Worm (Caenorhabditis elegans) whole organism, L4 larva: Measurements from ENCODE around the gene wrk-1.
A peak's percentile ranks its signal among the peaks of the same experiment; 100 is the strongest.

Experiments used
- F10B5.3 ChIP-seq: sonication (generic microtip); optimal IDR thresholded peaks from 2 replicates; lab custom pipeline; 2016; ENCODE audit warnings: mild to moderate bottlenecking, missing genetic modification characterization, missing compliant biosample characterization
- F44E2.7 ChIP-seq: fragments of 200-800 bp; sonication (Bioruptor generic); IDR thresholded peaks from 2 replicates; pipeline ENCODE4 v2.1.2; 2022; ENCODE audit warnings: missing genetic modification characterization, missing compliant biosample characterization
- F49E8.2 ChIP-seq: sonication (generic microtip); optimal IDR thresholded peaks from 2 replicates; lab custom pipeline; 2016; ENCODE audit warnings: missing compliant biosample characterization, mild to moderate bottlenecking, missing genetic modification characterization, borderline replicate concordance
- R02D3.7 ChIP-seq: fragments of 150-350 bp; sonication (generic microtip); optimal IDR thresholded peaks from 3 replicates; lab custom pipeline; 2014; ENCODE audit warnings: missing biosample characterization, missing genetic modification characterization
- Y5F2A.4 ChIP-seq: fragments of 200-800 bp; sonication (Bioruptor generic); optimal IDR thresholded peaks from 2 replicates; lab custom pipeline; 2018; ENCODE audit warnings: mild to moderate bottlenecking, missing genetic modification characterization, missing compliant biosample characterization
- aha-1 ChIP-seq: fragments of 150-350 bp; peaks from one replicate; lab custom pipeline; 2014; ENCODE audit warnings: missing biosample characterization, missing genetic modification characterization
- aly-2 ChIP-seq: sonication (generic microtip); optimal IDR thresholded peaks from 2 replicates; lab custom pipeline; 2018; ENCODE audit warnings: missing biosample characterization, missing genetic modification characterization
- arid-1 ChIP-seq: fragments of 200-800 bp; sonication (Bioruptor generic); conservative IDR thresholded peaks from 2 replicates; pipeline ENCODE4 v1.3.6; 2022; ENCODE audit warnings: missing genetic modification reagents, missing genetic modification characterization, missing compliant biosample characterization
- ceh-44 ChIP-seq: fragments of 200-800 bp; sonication (Bioruptor generic); IDR thresholded peaks from 2 replicates; pipeline ENCODE4 v1.3.6; 2022; ENCODE audit warnings: missing genetic modification reagents, missing genetic modification characterization, missing compliant biosample characterization
- ceh-62 ChIP-seq: sonication (generic microtip); optimal IDR thresholded peaks from 2 replicates; lab custom pipeline; 2017; ENCODE audit warnings: missing biosample characterization, missing genetic modification characterization
- ceh-82 ChIP-seq: sonication (generic microtip); optimal IDR thresholded peaks from 2 replicates; lab custom pipeline; 2017; ENCODE audit warnings: missing biosample characterization, missing genetic modification characterization
- ces-1 ChIP-seq: fragments of 150-350 bp; sonication (generic microtip); optimal IDR thresholded peaks from 4 replicates; lab custom pipeline; 2014; ENCODE audit warnings: missing biosample characterization, missing genetic modification reagents, missing genetic modification characterization
- ctbp-1 ChIP-seq: fragments of 200-800 bp; sonication (Bioruptor generic); IDR thresholded peaks from 2 replicates; pipeline ENCODE4 v1.3.6; 2022; ENCODE audit warnings: missing genetic modification reagents, missing genetic modification characterization, missing compliant biosample characterization
- daf-16 ChIP-seq, 3 experiments: sonication (generic microtip); optimal IDR thresholded peaks; 2 replicates each; lab custom pipeline; 2016 to 2017; ENCODE audit warnings: missing genetic modification characterization in 3 of 3, missing genetic modification reagents in 3 of 3, mild to moderate bottlenecking in 2 of 3, missing compliant biosample characterization in 2 of 3, missing biosample characterization in 1 of 3, moderate library complexity in 1 of 3
- daf-8 ChIP-seq: fragments of 200-800 bp; sonication (Bioruptor generic); IDR thresholded peaks from 2 replicates; pipeline ENCODE4 v1.3.6; 2022; ENCODE audit warnings: missing genetic modification characterization, missing compliant biosample characterization
- dmd-6 ChIP-seq: fragments of 200-800 bp; sonication (Bioruptor generic); IDR thresholded peaks from 2 replicates; pipeline ENCODE4 v1.3.6; 2022; ENCODE audit warnings: missing genetic modification reagents, missing genetic modification characterization, missing compliant biosample characterization
- duxl-1 ChIP-seq: sonication (generic microtip); optimal IDR thresholded peaks from 2 replicates; lab custom pipeline; 2016; ENCODE audit warnings: mild to moderate bottlenecking, missing genetic modification characterization, moderate library complexity, missing compliant biosample characterization; ENCODE audit not compliant: poor library complexity
- dve-1 ChIP-seq: sonication (generic microtip); optimal IDR thresholded peaks from 2 replicates; lab custom pipeline; 2017; ENCODE audit warnings: antibody characterized with exemption, mild to moderate bottlenecking, missing genetic modification characterization, missing compliant biosample characterization; ENCODE audit not compliant: insufficient read depth
- egl-27 ChIP-seq: sonication (generic microtip); optimal IDR thresholded peaks from 3 replicates; lab custom pipeline; 2017; ENCODE audit warnings: missing biosample characterization, missing genetic modification reagents, missing genetic modification characterization
- egl-43 ChIP-seq: fragments of 200-800 bp; sonication (Bioruptor generic); IDR thresholded peaks from 2 replicates; pipeline ENCODE4 v1.3.6; 2022; ENCODE audit warnings: missing genetic modification reagents, missing genetic modification characterization, missing compliant biosample characterization
- fkh-10 ChIP-seq: fragments of 150-350 bp; optimal IDR thresholded peaks from 2 replicates; lab custom pipeline; 2014; ENCODE audit warnings: missing biosample characterization, missing genetic modification reagents, missing genetic modification characterization
- hif-1 ChIP-seq, 2 experiments: sonication (generic microtip); optimal IDR thresholded peaks; 2 replicates each; lab custom pipeline; 2016 to 2017; ENCODE audit warnings: missing compliant biosample characterization in 2 of 2, missing genetic modification characterization in 2 of 2, missing genetic modification reagents in 2 of 2, missing genotype in 2 of 2, mild to moderate bottlenecking in 1 of 2
- hlh-11 ChIP-seq: fragments of 200-800 bp; sonication (Bioruptor generic); optimal IDR thresholded peaks from 2 replicates; lab custom pipeline; 2018; ENCODE audit warnings: mild to moderate bottlenecking, missing genetic modification characterization, missing compliant biosample characterization
- hlh-30 ChIP-seq: sonication (generic microtip); optimal IDR thresholded peaks from 2 replicates; lab custom pipeline; 2017; ENCODE audit warnings: antibody characterized with exemption, mild to moderate bottlenecking, missing genetic modification characterization, missing compliant biosample characterization; ENCODE audit not compliant: insufficient read depth
- hmg-1.1 ChIP-seq: fragments of 200-800 bp; sonication (Bioruptor generic); IDR thresholded peaks from 2 replicates; pipeline ENCODE4 v1.3.6; 2022; ENCODE audit warnings: missing genetic modification reagents, missing genetic modification characterization, missing compliant biosample characterization
- lin-1 ChIP-seq: fragments of 200-800 bp; sonication (Bioruptor generic); IDR thresholded peaks from 2 replicates; pipeline ENCODE4 v1.3.6; 2022; ENCODE audit warnings: missing genetic modification reagents, missing genetic modification characterization, missing compliant biosample characterization
- lin-29 ChIP-seq: fragments of 200-800 bp; sonication (Bioruptor generic); IDR thresholded peaks from 2 replicates; pipeline ENCODE4 v1.3.6; 2022; ENCODE audit warnings: missing genetic modification reagents, missing genetic modification characterization, missing compliant biosample characterization
- lin-38 ChIP-seq: fragments of 200-800 bp; sonication (Bioruptor generic); IDR thresholded peaks from 2 replicates; pipeline ENCODE4 v1.3.6; 2022; ENCODE audit warnings: missing genetic modification reagents, missing genetic modification characterization, missing compliant biosample characterization
- lir-3 ChIP-seq: sonication (generic microtip); optimal IDR thresholded peaks from 2 replicates; lab custom pipeline; 2016; ENCODE audit warnings: mild to moderate bottlenecking, missing genetic modification characterization, missing compliant biosample characterization
- lsy-2 ChIP-seq, 2 experiments: fragments of 150-350 bp in 1 of 2; sonication (generic microtip) in 1 of 2; optimal IDR thresholded peaks; 2 replicates each; lab custom pipeline; 2014 to 2017; ENCODE audit warnings: missing biosample characterization in 2 of 2, missing genetic modification characterization in 2 of 2
- mdl-1 ChIP-seq, 2 experiments: fragments of 150-350 bp in 1 of 2; sonication (generic microtip) in 1 of 2; optimal IDR thresholded peaks; 2 replicates each; lab custom pipeline; 2014 to 2017; ENCODE audit warnings: missing biosample characterization in 2 of 2, missing genetic modification characterization in 2 of 2
- mep-1 ChIP-seq: fragments of 150-350 bp; sonication (generic microtip); optimal IDR thresholded peaks from 3 replicates; lab custom pipeline; 2014; ENCODE audit warnings: missing biosample characterization, missing genetic modification characterization
- mes-2 ChIP-seq: sonication (generic microtip); optimal IDR thresholded peaks from 2 replicates; lab custom pipeline; 2016; ENCODE audit warnings: missing genotype, mild to moderate bottlenecking, missing genetic modification characterization, missing compliant biosample characterization; ENCODE audit not compliant: poor library complexity, severe bottlenecking
- nhr-10 ChIP-seq: fragments of 150-350 bp; optimal IDR thresholded peaks from 2 replicates; lab custom pipeline; 2014; ENCODE audit warnings: missing biosample characterization, missing genetic modification characterization
- nhr-102 ChIP-seq: sonication (generic microtip); optimal IDR thresholded peaks from 2 replicates; lab custom pipeline; 2016; ENCODE audit warnings: mild to moderate bottlenecking, missing genetic modification characterization, moderate library complexity, missing compliant biosample characterization
- nhr-25 ChIP-seq: sonication (generic microtip); optimal IDR thresholded peaks from 2 replicates; lab custom pipeline; 2017; ENCODE audit warnings: missing genetic modification characterization, mild to moderate bottlenecking, missing compliant biosample characterization, antibody characterized with exemption, moderate library complexity, borderline replicate concordance; ENCODE audit not compliant: insufficient read depth
- nhr-28 ChIP-seq: fragments of 150-350 bp; optimal IDR thresholded peaks from 2 replicates; lab custom pipeline; 2014; ENCODE audit warnings: missing biosample characterization, missing genetic modification characterization
- pqm-1 ChIP-seq: sonication (generic microtip); optimal IDR thresholded peaks from 2 replicates; lab custom pipeline; 2017; ENCODE audit warnings: missing biosample characterization, missing genetic modification characterization
- rbr-2 ChIP-seq: sonication (generic microtip); optimal IDR thresholded peaks from 2 replicates; lab custom pipeline; 2016; ENCODE audit warnings: missing genotype, missing genetic modification characterization, missing compliant biosample characterization
- unc-39 ChIP-seq: sonication (generic microtip); optimal IDR thresholded peaks from 2 replicates; lab custom pipeline; 2017; ENCODE audit warnings: missing biosample characterization, missing genetic modification characterization
- unc-62 ChIP-seq, 3 experiments: fragments of 150-350 bp in 1 of 3; sonication (generic microtip); optimal IDR thresholded peaks in 2 of 3; peaks in 1 of 3; 1 replicate in 1 of 3; 2 replicates in 2 of 3; lab custom pipeline; 2014 to 2017; ENCODE audit warnings: missing biosample characterization in 3 of 3, missing genetic modification characterization in 3 of 3, missing genetic modification reagents in 3 of 3, missing genotype in 1 of 3
- zag-1 ChIP-seq: fragments of 150-350 bp; optimal IDR thresholded peaks from 2 replicates; lab custom pipeline; 2014; ENCODE audit warnings: missing biosample characterization, missing genetic modification characterization
- zfp-3 ChIP-seq: fragments of 200-800 bp; sonication (Bioruptor generic); conservative IDR thresholded peaks from 2 replicates; pipeline ENCODE4 v1.3.6; 2022; ENCODE audit warnings: missing genetic modification reagents, missing genetic modification characterization, missing compliant biosample characterization
- zip-11 ChIP-seq: fragments of 200-800 bp; sonication (Bioruptor generic); IDR thresholded peaks from 2 replicates; pipeline ENCODE4 v1.3.6; 2022; ENCODE audit warnings: missing genetic modification characterization, missing compliant biosample characterization
- ztf-11 ChIP-seq: fragments of 150-350 bp; optimal IDR thresholded peaks from 2 replicates; lab custom pipeline; 2014; ENCODE audit warnings: missing biosample characterization, missing genetic modification characterization

Gene wrk-1

DNA sequence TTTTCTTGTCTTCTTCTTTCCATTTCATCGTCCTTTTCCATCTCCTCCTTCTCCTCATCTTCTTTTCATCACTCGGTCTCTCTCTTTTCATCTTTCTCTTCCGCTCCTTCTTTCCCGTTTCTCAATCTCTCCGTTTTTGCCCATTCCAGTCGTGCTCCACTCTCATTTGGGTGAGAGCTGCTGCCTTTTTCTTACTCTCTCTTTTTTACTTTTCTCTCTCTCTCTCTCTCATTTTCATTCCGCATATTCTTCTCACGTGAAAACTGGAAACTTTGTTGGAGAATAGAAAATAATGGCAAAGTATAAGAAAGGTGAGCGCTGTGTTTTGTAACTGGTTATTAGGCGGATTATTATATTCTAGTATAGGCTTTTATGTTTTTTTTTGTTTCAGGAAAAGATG lies 14.1 kb downstream of the wrk-1 start, which contains the start of gene tbc-18:
tbc-18 (plus strand) TSS at position 246 of the 400 bp plus-strand sequence.
- peak; percentile 50 for TF ChIP-seq rbr-2
- no peak for TF ChIP-seq ztf-11
- TF ChIP-seq hmg-1.1 (GFP tag; lab: Robert Waterston, UW): peak; percentile 57; the same call in 1 of the 2 replicates
- peak; percentile 38; the same call in 1 of the 2 replicates for TF ChIP-seq dmd-6 (GFP tag; lab: Robert Waterston, UW)
- TF ChIP-seq F44E2.7: no peak
- no peak for TF ChIP-seq zag-1 (tag; lab: Kevin White, UChicago)
- peak; percentile 0 for TF ChIP-seq ces-1 (GFP tag; lab: Kevin White, UChicago)
- no peak for TF ChIP-seq ceh-82 (tag; lab: Kevin White, UChicago)
- TF ChIP-seq lsy-2 (tag; optimal IDR thresholded peaks at IDR 0.05; lab: Kevin White, UChicago): peak in 1 of 2 experiments; percentile 51
- 0 out of 2 replicates have a peak, but pooled peaks have one; percentile 22 for TF ChIP-seq arid-1 (GFP tag; lab: Robert Waterston, UW)
- TF ChIP-seq hlh-11 (tag; lab: Kevin White, UChicago): peak; percentile 21
- TF ChIP-seq mes-2: peak; percentile 40
- TF ChIP-seq fkh-10: peak; percentile 68
- TF ChIP-seq mdl-1 (tag; optimal IDR thresholded peaks at IDR 0.05; lab: Kevin White, UChicago): peak in 1 of 2 experiments; percentile 39
- peak in 1 of 2 experiments; percentile 41 for TF ChIP-seq hif-1 (tag; optimal IDR thresholded peaks at IDR 0.05; lab: Kevin White, UChicago)
- no peak for TF ChIP-seq unc-39 (tag; lab: Kevin White, UChicago)
- no peak for TF ChIP-seq egl-27 (tag; lab: Kevin White, UChicago)
- TF ChIP-seq aly-2 (tag; lab: Kevin White, UChicago): no peak
- TF ChIP-seq duxl-1: no peak
- TF ChIP-seq hlh-30 (tag; lab: Kevin White, UChicago): peak; percentile 61
- TF ChIP-seq egl-43 (GFP tag; lab: Robert Waterston, UW): no peak
- peak; percentile 67 for TF ChIP-seq mep-1 (tag; lab: Kevin White, UChicago)
- TF ChIP-seq dve-1 (tag; lab: Kevin White, UChicago): peak; percentile 27
- TF ChIP-seq ctbp-1 (GFP tag; lab: Robert Waterston, UW): 0 out of 2 replicates have a peak, but pooled peaks have one; percentile 23
- TF ChIP-seq unc-62 (GFP tag; optimal IDR thresholded peaks at IDR 0.05 in 1 of 2; lab: Kevin White, UChicago): peak in 1 of 2 experiments; percentile 24
- TF ChIP-seq unc-62 (tag; optimal IDR thresholded peaks at IDR 0.05; lab: Kevin White, UChicago): no peak
- TF ChIP-seq aha-1 (tag; lab: Kevin White, UChicago): peak; percentile 79

DNA sequence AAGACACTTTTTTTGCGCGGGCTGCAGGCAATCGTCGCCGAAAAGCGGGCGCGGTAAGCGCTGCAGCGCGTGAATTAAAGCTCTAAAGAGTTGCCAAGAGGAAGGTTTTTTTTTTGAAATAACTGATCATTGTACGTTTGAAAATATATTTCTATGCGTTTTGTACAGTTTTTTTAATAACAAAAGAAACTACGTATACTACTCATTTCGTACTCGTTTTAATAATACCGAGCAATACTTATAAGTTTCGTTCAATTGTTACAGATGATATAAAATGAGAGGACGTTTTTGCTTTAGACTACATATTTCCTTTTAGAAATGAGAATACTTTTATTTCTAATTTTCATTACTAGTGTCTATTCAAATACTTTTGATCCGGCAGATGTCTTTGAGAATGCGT lies 20.5 kb downstream of the wrk-1 start, which contains the start of gene nep-15:
nep-15 (plus strand) TSS at position 301 of the 400 bp plus-strand sequence.
- TF ChIP-seq lin-1 (GFP tag; lab: Robert Waterston, UW) (no peak), zip-11 (no peak), lin-38 (GFP tag; lab: Robert Waterston, UW) (no peak), lir-3 (tag; lab: Kevin White, UChicago) (no peak)

DNA sequence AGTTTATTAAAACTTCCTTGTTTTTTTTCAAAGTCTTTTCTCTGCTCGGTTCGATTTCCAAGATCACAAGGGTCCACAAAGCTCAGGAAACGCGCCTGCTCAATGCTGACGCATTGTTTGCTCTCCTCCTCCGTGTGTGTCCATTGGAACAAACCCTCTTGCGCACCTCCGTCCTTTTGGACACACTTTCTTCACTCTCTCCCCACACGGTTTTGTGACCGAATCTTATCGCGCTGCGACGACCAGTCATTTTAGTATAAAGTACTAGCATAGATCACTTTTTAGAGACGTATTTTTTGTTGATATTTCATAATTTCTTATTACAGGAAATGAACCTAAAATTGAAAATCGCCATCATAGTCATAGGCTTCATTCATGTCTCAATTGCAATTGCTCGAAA lies 24.2 kb downstream of the wrk-1 start:
- TF ChIP-seq lin-1 (GFP tag; lab: Robert Waterston, UW) (no peak), Y5F2A.4 (GFP tag; lab: Kevin White, UChicago) (no peak), nhr-25 (tag; lab: Kevin White, UChicago) (peak; percentile 40), unc-39 (tag; lab: Kevin White, UChicago) (no peak), daf-16 (GFP tag; optimal IDR thresholded peaks at IDR 0.05; lab: Kevin White, UChicago) (peak in 1 of 2 experiments; percentile 23), daf-16 (tag; optimal IDR thresholded peaks at IDR 0.05; lab: Kevin White, UChicago) (peak; percentile 72), nhr-102 (no peak), F49E8.2 (tag; lab: Kevin White, UChicago) (no peak), lsy-2 (tag; optimal IDR thresholded peaks at IDR 0.05; lab: Kevin White, UChicago) (peak; percentile 36 to 86), ceh-44 (GFP tag; lab: Robert Waterston, UW) (no peak), R02D3.7 (no peak), nhr-28 (peak; percentile 84), mep-1 (tag; lab: Kevin White, UChicago) (peak; percentile 90), unc-62 (GFP tag; optimal IDR thresholded peaks at IDR 0.05 in 1 of 2; lab: Kevin White, UChicago) (peak in 1 of 2 experiments; percentile 96), unc-62 (tag; optimal IDR thresholded peaks at IDR 0.05; lab: Kevin White, UChicago) (no peak), lir-3 (tag; lab: Kevin White, UChicago) (no peak), arid-1 (GFP tag; lab: Robert Waterston, UW) (no peak), F10B5.3 (tag; lab: Kevin White, UChicago) (no peak), ceh-62 (tag; lab: Kevin White, UChicago) (no peak), zfp-3 (GFP tag; lab: Robert Waterston, UW) (no peak), nhr-10 (tag; lab: Kevin White, UChicago) (no peak), daf-8 (GFP tag; lab: Robert Waterston, UW) (no peak), zag-1 (tag; lab: Kevin White, UChicago) (no peak), pqm-1 (peak; percentile 41), lin-38 (GFP tag; lab: Robert Waterston, UW) (no peak), lin-29 (GFP tag; lab: Robert Waterston, UW) (no peak)
